Fruit fly (Drosophila melanogaster) whole organism, larva: ENCODE data around the gene retinin.

Experiments
- noc ChIP-seq: fragments of 200-800 bp; sonication (Bioruptor generic); optimal IDR thresholded peaks from 3 replicates; lab custom pipeline; 2019; ENCODE audit warnings: missing biosample characterization, mild to moderate bottlenecking, missing genetic modification characterization, moderate library complexity

Gene retinin

dm6 chr3L:16319399-16319906 lies 12.3 kb upstream of the retinin start, which contains the start of the genes CG13041 and CG13060:
Gene CG13041 (minus strand): TSS chr3L:16319526.
Gene CG13060 (plus strand): TSS chr3L:16319856.
- TF ChIP-seq noc, result no peak

- no peak for TF ChIP-seq noc
These were observed 10.6 kb upstream of the retinin start, which contains the start of gene CG42718 for dm6 chr3L:16321172-16321571. Gene CG42718 (minus strand): TSS chr3L:16321272.

- TF ChIP-seq noc, result no peak
These were observed 8.4 kb upstream of the retinin start, which contains the start of gene CG13059 for dm6 chr3L:16323372-16323771. Gene CG13059 (plus strand): TSS chr3L:16323672.

dm6 chr3L:16326657-16327056 lies 5.1 kb upstream of the retinin start, which contains the start of the genes CG13040 and CG13039:
Gene CG13040 (minus strand): TSS chr3L:16326757.
Gene CG13039 (minus strand): TSS chr3L:16326762.
- TF ChIP-seq noc, result no peak

dm6 chr3L:16327776-16328175 lies 4.0 kb upstream of the retinin start, which contains the start of gene CG13038:
Gene CG13038 (minus strand): TSS chr3L:16327893.
- no peak for TF ChIP-seq noc

- peak; percentile 75 for TF ChIP-seq noc
These were observed 3.4 kb upstream of the retinin start, which contains the start of gene CG13058 for dm6 chr3L:16328207-16328891. Gene CG13058 (plus strand): TSS chr3L:16328841.

dm6 chr3L:16329495-16329894 lies 2.2 kb upstream of the retinin start, which contains the start of gene CG33061:
Gene CG33061 (plus strand): TSS chr3L:16329795.
- no peak for TF ChIP-seq noc

- no peak for TF ChIP-seq noc
These were observed 993 bp upstream of the retinin start, which contains the start of gene CG33060 for dm6 chr3L:16330740-16331139. Gene CG33060 (plus strand): TSS chr3L:16331040.

dm6 chr3L:16333013-16333412 lies 1.3 kb downstream of the retinin start, which contains the start of gene CG13056:
Gene CG13056 (plus strand): TSS chr3L:16333313.
- no peak for TF ChIP-seq noc

- TF ChIP-seq noc, result no peak
These were observed 3.1 kb downstream of the retinin start for dm6 chr3L:16334876-16335275.

dm6 chr3L:16337739-16338138 lies 6.0 kb downstream of the retinin start:
- TF ChIP-seq noc, result no peak

- TF ChIP-seq noc, result no peak
These were observed 7.0 kb downstream of the retinin start, which contains the start of gene CG4998 for dm6 chr3L:16338703-16339102. Gene CG4998 (plus strand): TSS chr3L:16339003.

dm6 chr3L:16339463-16339862 lies 7.7 kb downstream of the retinin start:
- no peak for TF ChIP-seq noc

dm6 chr3L:16339873-16340272 lies 8.1 kb downstream of the retinin start:
- TF ChIP-seq noc, result no peak

- no peak for TF ChIP-seq noc
These were observed 14.3 kb downstream of the retinin start, which contains the start of gene CG33257 for dm6 chr3L:16346023-16346422. Gene CG33257 (plus strand): TSS chr3L:16346323.

dm6 chr3L:16347914-16348313 lies 16.2 kb downstream of the retinin start, which contains the start of gene mRpS34:
Gene mRpS34 (plus strand): TSS chr3L:16348074.
- no peak for TF ChIP-seq noc

- TF ChIP-seq noc, result no peak
These were observed 18.0 kb downstream of the retinin start for dm6 chr3L:16349686-16350085.
